Worm (Caenorhabditis elegans) whole organism, mixed stage, embryonic: Measurements from ENCODE around the gene gcy-1.

Experiments
- elt-3 ChIP-seq: fragments of 150-350 bp; optimal IDR thresholded peaks from 2 replicates; lab custom pipeline; 2014; ENCODE audit warnings: missing biosample characterization, missing genetic modification characterization
- mep-1 ChIP-seq: fragments of 150-350 bp; optimal IDR thresholded peaks from 2 replicates; lab custom pipeline; 2017; ENCODE audit warnings: missing biosample characterization, missing genetic modification reagents, missing genetic modification characterization, inconsistent platforms

ce11 chrII:9556582-9556981, 39.8 kb upstream of the gcy-1 start:
- no peak for TF ChIP-seq mep-1 (tag; lab: Kevin White, UChicago)
- TF ChIP-seq elt-3 (tag; lab: Kevin White, UChicago) = no peak
